Worm (Caenorhabditis elegans): Measurements from ENCODE around the gene scl-10.

Gene scl-10

DNA sequence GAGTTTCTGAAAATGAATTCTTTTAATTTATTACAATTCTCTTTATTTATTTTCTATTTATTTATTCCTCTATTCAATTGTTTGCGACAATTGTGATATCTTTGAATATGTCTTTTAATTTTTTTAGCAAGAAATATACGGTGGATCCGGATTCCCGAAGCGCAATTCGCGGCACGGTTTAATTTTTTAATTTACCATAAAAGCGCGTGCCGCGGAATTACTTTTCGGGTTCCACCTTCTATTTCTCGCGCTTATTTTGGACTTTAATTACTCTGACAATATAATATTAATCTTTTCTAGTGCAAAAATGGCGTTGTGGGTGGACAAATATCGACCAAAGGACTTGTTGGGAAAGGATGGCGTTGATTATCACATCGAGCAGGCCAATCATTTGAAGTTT, 47.2 kb downstream of the scl-10 start, which contains the start of gene rfc-3:
Gene rfc-3 (plus strand): TSS at position 301 of the 400 bp plus-strand sequence.
- no peak for TF ChIP-seq fkh-10 (GFP tag; optimal IDR thresholded peaks at IDR 0.05)
- TF ChIP-seq unc-55 (GFP tag; optimal IDR thresholded peaks at IDR 0.05): no peak
- TF ChIP-seq sox-2 (GFP tag; IDR thresholded peaks at IDR 0.05): no peak
- no peak for TF ChIP-seq unc-42 (tag; optimal IDR thresholded peaks at IDR 0.05)
- TF ChIP-seq ets-4 (tag; optimal IDR thresholded peaks at IDR 0.05): no peak
- no peak for TF ChIP-seq fax-1 (tag; optimal IDR thresholded peaks at IDR 0.05)
- no peak for TF ChIP-seq rnt-1 (tag; optimal IDR thresholded peaks at IDR 0.05)
- TF ChIP-seq ahr-1 (tag; optimal IDR thresholded peaks at IDR 0.05): no peak
- no peak for TF ChIP-seq ceh-24 (tag; optimal IDR thresholded peaks at IDR 0.05)

DNA sequence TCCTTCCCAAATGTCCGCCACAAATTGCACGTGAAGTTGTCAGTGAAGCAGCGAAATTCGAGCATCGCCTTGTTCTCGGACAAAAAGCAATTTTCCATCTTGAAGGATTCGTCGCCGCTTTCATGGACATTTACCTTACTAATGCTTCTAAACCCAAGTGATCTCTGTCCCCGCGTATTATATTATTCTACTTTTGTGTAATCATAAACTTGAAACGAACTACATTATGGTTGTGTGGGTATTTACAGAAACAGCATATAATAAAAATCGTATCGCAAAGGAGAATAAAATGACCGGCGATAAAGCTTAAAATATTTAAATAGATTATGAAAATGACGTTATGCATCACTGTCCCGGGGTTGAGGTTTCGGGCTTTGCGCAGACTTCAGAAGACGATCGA, 48.5 kb downstream of the scl-10 start:
- TF ChIP-seq nhr-11 (tag; optimal IDR thresholded peaks at IDR 0.05) (no peak), mec-3 (tag; optimal IDR thresholded peaks at IDR 0.05; ENCODE audit: borderline replicate concordance) (no peak), ceh-2 (tag; optimal IDR thresholded peaks at IDR 0.05) (no peak), rnt-1 (tag; optimal IDR thresholded peaks at IDR 0.05) (no peak), odd-2 (tag; optimal IDR thresholded peaks at IDR 0.05) (no peak), pha-2 (tag; optimal IDR thresholded peaks at IDR 0.05) (no peak), fkh-6 (tag; optimal IDR thresholded peaks at IDR 0.05) (no peak)

DNA sequence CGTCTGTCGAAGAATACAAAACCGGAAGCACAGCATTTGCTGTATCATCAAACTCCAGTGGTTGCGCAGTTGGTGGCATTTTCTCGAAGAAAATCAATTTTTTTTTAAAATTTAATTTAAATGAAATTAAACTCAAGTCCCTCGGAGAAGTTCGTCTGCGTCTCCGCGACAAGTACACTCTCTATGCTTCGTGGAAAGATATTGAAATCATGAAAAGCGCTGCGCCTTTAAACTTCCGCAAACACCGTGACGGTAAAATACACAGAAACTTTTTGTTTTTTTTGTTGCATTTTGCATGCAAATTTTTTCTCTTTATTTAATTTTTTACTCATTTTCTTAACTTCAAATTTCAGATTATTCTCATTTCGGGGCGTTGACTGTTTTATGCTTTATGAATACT, 50.4 kb downstream of the scl-10 start, which contains the start of the genes dli-1, tin-9.2 and exos-4.1:
Gene dli-1 (minus strand): TSS at position 141 of the 400 bp plus-strand sequence.
Gene tin-9.2 (plus strand): TSS at position 344 of the 400 bp plus-strand sequence.
Gene exos-4.1 (plus strand): TSS at position 348 of the 400 bp plus-strand sequence.
- TF ChIP-seq tbx-2 (tag; optimal IDR thresholded peaks at IDR 0.05) (peak; percentile 35), nfya-1 (tag; optimal IDR thresholded peaks at IDR 0.05) (peak; percentile 47), fax-1 (tag; optimal IDR thresholded peaks at IDR 0.05) (peak; percentile 0), sox-4 (tag; optimal IDR thresholded peaks at IDR 0.05) (no peak), C08G9.2 (tag; optimal IDR thresholded peaks at IDR 0.05) (no peak), elt-2 (tag; optimal IDR thresholded peaks at IDR 0.05) (no peak), npax-4 (tag; optimal IDR thresholded peaks at IDR 0.05) (no peak), ceh-34 (tag; optimal IDR thresholded peaks at IDR 0.05) (peak; percentile 9), ceh-14 (tag; optimal IDR thresholded peaks at IDR 0.05) (peak; percentile 57), unc-42 (tag; optimal IDR thresholded peaks at IDR 0.05) (peak; percentile 95), che-1 (tag; optimal IDR thresholded peaks at IDR 0.05) (no peak), rnt-1 (tag; optimal IDR thresholded peaks at IDR 0.05) (peak; percentile 2), ceh-31 (tag; optimal IDR thresholded peaks at IDR 0.05) (peak; percentile 21)

All from whole organism, late embryonic.